Worm (Caenorhabditis elegans): Measurements from ENCODE around the gene K07C11.8.

DNA sequence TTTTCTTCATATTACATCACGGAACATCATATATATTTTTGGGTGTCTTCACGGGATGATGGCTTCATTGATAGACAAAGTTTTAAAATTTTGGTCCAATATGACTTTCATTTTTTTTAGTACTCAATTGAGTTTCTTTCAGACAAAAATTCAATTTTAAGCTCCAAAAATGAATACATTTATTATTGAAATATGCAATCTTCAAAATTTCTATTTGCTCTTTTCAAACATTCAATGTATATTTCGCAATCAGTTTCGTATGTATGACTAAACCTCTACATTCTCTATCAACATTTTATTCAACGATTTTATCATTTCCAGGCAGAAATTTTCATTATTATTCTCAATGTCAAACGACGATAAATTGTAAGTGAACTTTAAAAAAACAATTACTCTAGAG lies 34.3 kb downstream of the K07C11.8 start, which contains the start of gene srp-8:
- no peak for TF ChIP-seq nhr-77 (tag; optimal IDR thresholded peaks at IDR 0.05)
- TF ChIP-seq hlh-17 (GFP tag; optimal IDR thresholded peaks at IDR 0.05; ENCODE audit: borderline replicate concordance): no peak
- TF ChIP-seq ceh-82 (tag; optimal IDR thresholded peaks at IDR 0.05): no peak
- TF ChIP-seq lin-15B (tag; optimal IDR thresholded peaks at IDR 0.05): no peak
- TF ChIP-seq snpc-4 (tag; optimal IDR thresholded peaks at IDR 0.05): no peak
- TF ChIP-seq ama-1 (optimal IDR thresholded peaks at IDR 0.05): no peak
- TF ChIP-seq ceh-63 (GFP tag; optimal IDR thresholded peaks at IDR 0.05): no peak
- TF ChIP-seq blmp-1 (tag; optimal IDR thresholded peaks at IDR 0.05): no peak
- TF ChIP-seq tlp-1 (tag; optimal IDR thresholded peaks at IDR 0.05): no peak
- no peak for TF ChIP-seq unc-98 (GFP tag; IDR thresholded peaks at IDR 0.05)
- no peak for TF ChIP-seq aha-1 (tag; optimal IDR thresholded peaks at IDR 0.05)
- TF ChIP-seq jun-1 (tag; optimal IDR thresholded peaks at IDR 0.05): no peak
- no peak for TF ChIP-seq elt-3 (tag; optimal IDR thresholded peaks at IDR 0.05)
